Worm (Caenorhabditis elegans) whole organism, late embryonic: ENCODE results near the gene nex-1.

Source experiments
- C08G9.2 ChIP-seq: sonication (generic microtip); optimal IDR thresholded peaks from 2 replicates; lab custom pipeline; 2016; ENCODE audit warnings: mild to moderate bottlenecking, missing genetic modification characterization, moderate library complexity, missing compliant biosample characterization
- C38D4.7 ChIP-seq: fragments of 200-800 bp; sonication (Bioruptor generic); optimal IDR thresholded peaks from 2 replicates; lab custom pipeline; 2018; ENCODE audit warnings: mild to moderate bottlenecking, missing genetic modification characterization, moderate library complexity, missing compliant biosample characterization
- K02D7.2 ChIP-seq: sonication (generic microtip); optimal IDR thresholded peaks from 2 replicates; lab custom pipeline; 2017; ENCODE audit warnings: mild to moderate bottlenecking, missing genetic modification characterization, missing compliant biosample characterization
- K09A11.1 ChIP-seq: sonication (generic microtip); optimal IDR thresholded peaks from 2 replicates; lab custom pipeline; 2017; ENCODE audit warnings: antibody characterized with exemption, mild to moderate bottlenecking, missing genetic modification characterization, missing compliant biosample characterization; ENCODE audit not compliant: insufficient read depth
- Y22D7AL.16 ChIP-seq: sonication (generic microtip); optimal IDR thresholded peaks from 2 replicates; lab custom pipeline; 2016; ENCODE audit warnings: missing genetic modification characterization, missing compliant biosample characterization
- ceh-19 ChIP-seq: fragments of 200-800 bp; sonication (Bioruptor generic); optimal IDR thresholded peaks from 2 replicates; lab custom pipeline; 2018; ENCODE audit warnings: mild to moderate bottlenecking, missing genetic modification characterization, missing compliant biosample characterization
- ceh-2 ChIP-seq: sonication (generic microtip); optimal IDR thresholded peaks from 2 replicates; lab custom pipeline; 2016; ENCODE audit warnings: missing genotype, missing genetic modification characterization, missing compliant biosample characterization
- ceh-24 ChIP-seq: sonication (generic microtip); optimal IDR thresholded peaks from 2 replicates; lab custom pipeline; 2016; ENCODE audit warnings: mild to moderate bottlenecking, missing genetic modification characterization, missing compliant biosample characterization
- ceh-30 ChIP-seq: fragments of 150-350 bp; optimal IDR thresholded peaks from 2 replicates; lab custom pipeline; 2014; ENCODE audit warnings: missing biosample characterization, missing genetic modification characterization
- ceh-31 ChIP-seq: sonication (generic microtip); optimal IDR thresholded peaks from 2 replicates; lab custom pipeline; 2016; ENCODE audit warnings: missing genetic modification characterization, missing compliant biosample characterization
- ceh-45 ChIP-seq: fragments of 200-800 bp; sonication (Bioruptor generic); IDR thresholded peaks from 2 replicates; pipeline ENCODE4 v1.3.6; 2022; ENCODE audit warnings: missing genetic modification reagents, missing genetic modification characterization, missing compliant biosample characterization
- ceh-48 ChIP-seq: sonication (generic microtip); optimal IDR thresholded peaks from 2 replicates; lab custom pipeline; 2016; ENCODE audit warnings: missing genetic modification characterization, inconsistent platforms, missing compliant biosample characterization
- ceh-6 ChIP-seq: fragments of 200-800 bp; sonication (Bioruptor generic); optimal IDR thresholded peaks from 2 replicates; lab custom pipeline; 2018; ENCODE audit warnings: mild to moderate bottlenecking, missing genetic modification characterization, missing compliant biosample characterization
- che-1 ChIP-seq: sonication (generic microtip); optimal IDR thresholded peaks from 2 replicates; lab custom pipeline; 2016; ENCODE audit warnings: mild to moderate bottlenecking, missing genetic modification characterization, missing compliant biosample characterization
- dve-1 ChIP-seq: sonication (generic microtip); optimal IDR thresholded peaks from 2 replicates; lab custom pipeline; 2017; ENCODE audit warnings: antibody characterized with exemption, mild to moderate bottlenecking, missing genetic modification characterization, missing compliant biosample characterization
- elt-2 ChIP-seq: sonication (generic microtip); optimal IDR thresholded peaks from 2 replicates; lab custom pipeline; 2016; ENCODE audit warnings: missing genetic modification reagents, missing genetic modification characterization, missing compliant biosample characterization
- elt-4 ChIP-seq: sonication (generic microtip); optimal IDR thresholded peaks from 2 replicates; lab custom pipeline; 2016; ENCODE audit warnings: missing genetic modification characterization, missing compliant biosample characterization
- ets-4 ChIP-seq: sonication (generic microtip); optimal IDR thresholded peaks from 2 replicates; lab custom pipeline; 2016; ENCODE audit warnings: missing genetic modification characterization, missing compliant biosample characterization
- eyg-1 ChIP-seq: sonication (generic microtip); optimal IDR thresholded peaks from 2 replicates; lab custom pipeline; 2016; ENCODE audit warnings: missing genotype, missing genetic modification characterization, missing compliant biosample characterization
- fkh-10 ChIP-seq: fragments of 150-350 bp; optimal IDR thresholded peaks from 2 replicates; lab custom pipeline; 2014; ENCODE audit warnings: missing biosample characterization, missing genetic modification reagents, missing genetic modification characterization
- fkh-6 ChIP-seq: sonication (generic microtip); optimal IDR thresholded peaks from 2 replicates; lab custom pipeline; 2016; ENCODE audit warnings: missing genetic modification characterization, missing compliant biosample characterization
- gmeb-2 ChIP-seq: sonication (generic microtip); optimal IDR thresholded peaks from 2 replicates; lab custom pipeline; 2016; ENCODE audit warnings: missing genetic modification characterization, inconsistent platforms, missing compliant biosample characterization
- hlh-13 ChIP-seq: fragments of 200-800 bp; sonication (Bioruptor generic); optimal IDR thresholded peaks from 2 replicates; lab custom pipeline; 2018; ENCODE audit warnings: mild to moderate bottlenecking, missing genetic modification characterization, missing compliant biosample characterization
- hlh-15 ChIP-seq: sonication (generic microtip); optimal IDR thresholded peaks from 2 replicates; lab custom pipeline; 2016; ENCODE audit warnings: missing genetic modification characterization, missing compliant biosample characterization
- hlh-30 ChIP-seq: sonication (generic microtip); optimal IDR thresholded peaks from 2 replicates; lab custom pipeline; 2017; ENCODE audit warnings: antibody characterized with exemption, missing genetic modification characterization, missing compliant biosample characterization; ENCODE audit not compliant: insufficient read depth
- hlh-6 ChIP-seq: sonication (generic microtip); optimal IDR thresholded peaks from 2 replicates; lab custom pipeline; 2016; ENCODE audit warnings: missing genotype, missing genetic modification characterization, missing compliant biosample characterization
- hlh-8 ChIP-seq: sonication (generic microtip); optimal IDR thresholded peaks from 2 replicates; lab custom pipeline; 2016; ENCODE audit warnings: missing genotype, missing genetic modification characterization, missing compliant biosample characterization
- lin-11 ChIP-seq: fragments of 200-800 bp; sonication (Bioruptor generic); optimal IDR thresholded peaks from 2 replicates; lab custom pipeline; 2018; ENCODE audit warnings: mild to moderate bottlenecking, missing genetic modification characterization, missing compliant biosample characterization
- nfya-1 ChIP-seq: sonication (generic microtip); optimal IDR thresholded peaks from 2 replicates; lab custom pipeline; 2017; ENCODE audit warnings: missing genetic modification characterization, mild to moderate bottlenecking, missing compliant biosample characterization, antibody characterized with exemption, moderate library complexity
- nhr-11 ChIP-seq: fragments of 150-350 bp; optimal IDR thresholded peaks from 2 replicates; lab custom pipeline; 2014; ENCODE audit warnings: missing biosample characterization, missing genetic modification characterization
- nhr-232 ChIP-seq: sonication (generic microtip); optimal IDR thresholded peaks from 2 replicates; lab custom pipeline; 2016; ENCODE audit warnings: missing genetic modification characterization, missing compliant biosample characterization
- npax-4 ChIP-seq: sonication (generic microtip); optimal IDR thresholded peaks from 2 replicates; lab custom pipeline; 2016; ENCODE audit warnings: missing genetic modification characterization, missing compliant biosample characterization
- odd-2 ChIP-seq: sonication (generic microtip); optimal IDR thresholded peaks from 2 replicates; lab custom pipeline; 2017; ENCODE audit warnings: antibody characterized with exemption, mild to moderate bottlenecking, missing genetic modification characterization, missing compliant biosample characterization
- pag-3 ChIP-seq: sonication (generic microtip); optimal IDR thresholded peaks from 2 replicates; lab custom pipeline; 2016; ENCODE audit warnings: missing compliant biosample characterization, missing genetic modification characterization, borderline replicate concordance
- pha-2 ChIP-seq: sonication (generic microtip); optimal IDR thresholded peaks from 2 replicates; lab custom pipeline; 2017; ENCODE audit warnings: mild to moderate bottlenecking, missing genetic modification characterization, missing compliant biosample characterization
- pros-1 ChIP-seq: fragments of 150-350 bp; optimal IDR thresholded peaks from 2 replicates; lab custom pipeline; 2014; ENCODE audit warnings: missing biosample characterization, missing genetic modification reagents, missing genetic modification characterization
- rnt-1 ChIP-seq: sonication (generic microtip); optimal IDR thresholded peaks from 2 replicates; lab custom pipeline; 2016; ENCODE audit warnings: missing genetic modification characterization, missing compliant biosample characterization
- sdc-2 ChIP-seq: sonication (generic microtip); optimal IDR thresholded peaks from 2 replicates; lab custom pipeline; 2016; ENCODE audit warnings: missing genotype, missing genetic modification characterization, missing compliant biosample characterization
- sox-4 ChIP-seq: sonication (generic microtip); optimal IDR thresholded peaks from 2 replicates; lab custom pipeline; 2017; ENCODE audit warnings: mild to moderate bottlenecking, missing genetic modification characterization, inconsistent platforms, missing compliant biosample characterization
- syd-9 ChIP-seq: sonication (generic microtip); optimal IDR thresholded peaks from 2 replicates; lab custom pipeline; 2016; ENCODE audit warnings: mild to moderate bottlenecking, missing genetic modification characterization, moderate library complexity, missing compliant biosample characterization
- tbx-7 ChIP-seq: sonication (generic microtip); optimal IDR thresholded peaks from 2 replicates; lab custom pipeline; 2016; ENCODE audit warnings: missing genotype, missing genetic modification characterization, missing compliant biosample characterization
- ttx-3 ChIP-seq: sonication (generic microtip); optimal IDR thresholded peaks from 2 replicates; lab custom pipeline; 2016; ENCODE audit warnings: missing genetic modification reagents, missing genetic modification characterization, missing compliant biosample characterization
- unc-86 ChIP-seq: sonication (generic microtip); optimal IDR thresholded peaks from 2 replicates; lab custom pipeline; 2016; ENCODE audit warnings: missing genetic modification characterization, missing compliant biosample characterization
- zip-5 ChIP-seq: sonication (generic microtip); optimal IDR thresholded peaks from 2 replicates; lab custom pipeline; 2016; ENCODE audit warnings: missing genetic modification characterization, missing compliant biosample characterization

nex-1 gene

DNA sequence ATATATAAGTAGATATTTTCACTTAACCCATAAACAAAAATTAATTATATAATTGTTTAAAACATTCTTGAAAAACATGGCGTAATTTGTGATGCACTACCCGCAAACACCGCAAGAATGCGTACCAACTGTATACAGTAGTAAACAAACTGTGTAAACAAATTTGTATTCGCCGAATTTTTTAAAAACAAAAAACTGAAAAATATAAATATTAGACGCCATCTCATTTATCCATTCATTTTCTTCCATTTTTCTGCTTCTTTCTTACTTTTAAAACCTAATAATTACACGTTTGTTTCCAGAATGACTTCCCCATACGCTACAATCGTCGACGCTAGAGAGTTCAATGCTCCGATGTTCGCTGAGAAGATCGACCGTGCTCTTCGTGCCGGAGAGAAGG is at the start of gene nex-1:
nex-1 (plus strand) TSS at position 301 of the 400 bp plus-strand sequence.
- TF ChIP-seq ceh-6 (GFP tag; lab: Kevin White, UChicago), result no peak
- TF ChIP-seq che-1, result no peak
- no peak for TF ChIP-seq elt-2 (tag; lab: Kevin White, UChicago)
- TF ChIP-seq gmeb-2 (tag; lab: Kevin White, UChicago), result no peak
- no peak for TF ChIP-seq npax-4 (tag; lab: Kevin White, UChicago)
- TF ChIP-seq unc-86 (tag; lab: Kevin White, UChicago), result no peak
- no peak for TF ChIP-seq pag-3 (tag; lab: Kevin White, UChicago)
- TF ChIP-seq nfya-1 (tag; lab: Kevin White, UChicago), result no peak
- TF ChIP-seq pha-2, result no peak

DNA sequence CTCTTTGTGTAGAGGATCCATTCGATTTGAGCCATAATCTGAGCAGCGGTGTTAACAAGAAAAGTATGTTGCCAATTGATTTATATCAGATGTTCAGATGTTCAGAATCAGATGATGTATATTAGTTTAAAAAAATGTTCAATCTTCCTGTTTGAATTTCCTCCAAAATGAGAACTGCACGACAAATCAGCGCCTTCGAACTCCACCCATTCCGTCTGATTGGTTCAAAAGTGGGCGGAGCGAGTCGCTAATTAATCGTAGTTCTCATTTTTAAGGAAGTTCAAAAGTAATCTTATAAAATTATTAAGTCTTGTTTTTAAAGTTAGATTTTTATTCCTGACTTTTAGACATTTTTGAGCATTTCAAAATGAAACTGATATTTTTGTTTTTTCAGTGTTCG is 46.3 kb upstream of the nex-1 start:
- no peak for TF ChIP-seq ceh-48 (tag; lab: Kevin White, UChicago)
- TF ChIP-seq nhr-11 (tag; lab: Kevin White, UChicago), result no peak
- TF ChIP-seq ceh-45 (GFP tag; lab: Robert Waterston, UW), result no peak
- TF ChIP-seq nfya-1 (tag; lab: Kevin White, UChicago), result peak; percentile 54
- no peak for TF ChIP-seq K09A11.1 (tag; lab: Kevin White, UChicago)

DNA sequence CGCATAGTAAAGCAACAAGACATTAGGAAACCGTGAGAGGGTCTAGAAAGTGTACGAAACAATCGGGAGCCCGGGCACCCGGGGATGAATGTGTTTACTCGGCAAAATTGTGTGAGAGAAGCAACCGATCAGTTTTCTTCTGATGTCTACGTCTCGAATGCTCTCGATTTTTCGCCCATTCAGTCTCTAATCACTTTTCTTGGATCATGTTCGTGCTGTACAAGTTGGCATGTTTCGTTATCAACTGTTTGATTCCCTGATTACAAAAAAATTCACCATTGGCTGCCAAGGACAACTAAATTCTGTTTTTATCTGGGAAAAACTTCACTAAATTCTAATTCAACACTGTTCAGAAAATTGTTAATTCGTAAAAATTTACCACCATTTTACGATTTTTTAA is 44.8 kb upstream of the nex-1 start:
- TF ChIP-seq dve-1 (tag; lab: Kevin White, UChicago) (no peak), pag-3 (tag; lab: Kevin White, UChicago) (no peak), pros-1 (no peak), sdc-2 (tag; lab: Kevin White, UChicago) (no peak), C08G9.2 (tag; lab: Kevin White, UChicago) (no peak), hlh-30 (no peak), elt-2 (tag; lab: Kevin White, UChicago) (no peak), syd-9 (tag; lab: Kevin White, UChicago) (no peak), sox-4 (tag; lab: Kevin White, UChicago) (no peak), ceh-19 (GFP tag; lab: Kevin White, UChicago) (no peak), fkh-6 (tag; lab: Kevin White, UChicago) (no peak), eyg-1 (no peak), ceh-31 (tag; lab: Kevin White, UChicago) (no peak), elt-4 (tag; lab: Kevin White, UChicago) (no peak), C38D4.7 (GFP tag; lab: Kevin White, UChicago) (no peak), ttx-3 (tag; lab: Kevin White, UChicago) (no peak), hlh-15 (no peak), rnt-1 (no peak), pha-2 (no peak), K02D7.2 (tag; lab: Kevin White, UChicago) (no peak)
- TF ChIP-seq, all 69 proteins: peak for 0

DNA sequence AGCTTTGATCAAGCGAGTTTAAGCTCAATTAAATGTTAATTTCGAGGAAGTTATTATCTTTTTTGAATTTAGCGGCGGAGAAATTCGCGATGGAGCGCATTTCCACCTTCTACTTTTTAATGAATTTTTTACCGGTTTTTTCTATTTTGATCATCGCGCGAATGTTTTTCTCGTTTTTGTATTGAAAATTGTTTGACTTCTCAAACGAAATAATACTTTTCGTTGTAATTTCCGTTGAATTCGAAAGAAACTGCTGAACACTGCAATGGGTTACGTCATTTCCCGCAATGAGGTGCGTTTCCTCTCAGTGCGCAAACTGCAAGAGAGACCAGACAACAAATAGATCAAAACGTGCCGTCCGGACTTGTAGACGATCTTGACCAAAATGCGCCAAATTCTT is 44.2 kb upstream of the nex-1 start:
- TF ChIP-seq sox-4 (tag; lab: Kevin White, UChicago) (no peak), nhr-11 (tag; lab: Kevin White, UChicago) (no peak), hlh-15 (no peak), ceh-6 (GFP tag; lab: Kevin White, UChicago) (no peak), pros-1 (no peak), zip-5 (no peak), nhr-232 (no peak)
- TF ChIP-seq, all 69 proteins: peak for 0

DNA sequence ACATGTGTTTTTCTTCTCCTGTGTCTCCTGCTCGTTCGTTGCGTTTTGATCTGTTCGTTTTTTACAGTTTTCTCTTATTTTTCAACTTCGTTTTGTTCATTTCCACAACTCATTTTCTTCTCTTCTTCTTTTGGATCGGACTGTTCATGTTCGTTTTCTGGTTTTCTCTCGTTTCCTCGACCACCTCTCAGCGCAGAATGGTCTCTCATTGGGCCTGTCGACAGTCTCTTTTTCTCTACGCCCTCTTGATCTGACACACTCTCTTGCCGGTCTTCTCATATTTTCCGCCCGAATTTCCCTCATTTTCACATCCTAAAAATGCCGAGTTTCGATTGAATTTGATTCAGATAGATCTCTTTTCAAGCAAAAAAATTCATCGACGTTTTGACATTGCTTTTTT is 43.8 kb upstream of the nex-1 start:
- TF ChIP-seq ets-4 (tag; lab: Kevin White, UChicago) (no peak), hlh-8 (no peak), ceh-24 (tag; lab: Kevin White, UChicago) (no peak), syd-9 (tag; lab: Kevin White, UChicago) (no peak), odd-2 (tag; lab: Kevin White, UChicago) (no peak), ceh-30 (tag; lab: Kevin White, UChicago) (no peak), fkh-10 (GFP tag; lab: Kevin White, UChicago) (no peak), ceh-2 (tag; lab: Kevin White, UChicago) (no peak), rnt-1 (no peak), eyg-1 (no peak), Y22D7AL.16 (tag; lab: Kevin White, UChicago) (no peak), ceh-45 (GFP tag; lab: Robert Waterston, UW) (no peak), che-1 (no peak), gmeb-2 (tag; lab: Kevin White, UChicago) (no peak), hlh-13 (no peak), tbx-7 (tag; lab: Kevin White, UChicago) (no peak), C08G9.2 (tag; lab: Kevin White, UChicago) (no peak), lin-11 (no peak), nfya-1 (tag; lab: Kevin White, UChicago) (no peak), hlh-6 (tag; lab: Kevin White, UChicago) (no peak)
- TF ChIP-seq, all 69 proteins: peak for 0
